Fruit fly (Drosophila melanogaster): ENCODE measurements around the gene BRWD3.

- TF ChIP-seq psq (optimal IDR thresholded peaks at IDR 0.05) (no peak), EcR (GFP tag; optimal IDR thresholded peaks at IDR 0.05) (no peak), usp (GFP tag; optimal IDR thresholded peaks at IDR 0.05) (no peak), CG8478 (optimal IDR thresholded peaks at IDR 0.05) (no peak)
Observed at dm6 chr3R:24274212-24274611, 44.6 kb upstream of the BRWD3 start.

Data from whole organism.